Fruit fly (Drosophila melanogaster): ENCODE data around the gene Nek2.

Gene Nek2

DNA sequence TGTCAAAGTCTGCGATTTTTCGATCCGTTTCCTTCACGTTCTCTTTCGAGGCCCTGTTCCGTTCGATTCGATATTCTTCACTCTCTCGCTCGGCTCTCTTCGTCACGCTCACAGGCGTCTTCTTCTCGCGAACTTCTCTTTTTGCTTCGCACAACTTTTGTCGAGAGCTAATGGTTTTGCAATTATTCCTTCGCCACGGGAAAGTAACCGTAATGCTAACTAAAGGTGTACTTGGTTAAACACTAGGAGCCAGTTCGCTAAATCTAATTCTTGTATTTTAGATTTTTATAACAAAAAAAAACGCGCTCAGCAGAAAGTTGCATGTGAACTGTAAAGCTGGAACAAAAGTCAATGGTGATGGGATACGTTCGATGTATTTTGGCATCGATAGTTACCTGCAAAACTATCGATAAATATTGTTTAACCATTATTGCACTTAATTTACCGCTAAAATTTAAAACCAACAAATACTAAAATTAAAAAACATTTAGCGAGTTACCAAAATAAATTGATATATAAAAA, 39.6 kb upstream of the Nek2 start, which contains the start of gene mahe (continued):
- TF ChIP-seq wdn (GFP tag; IDR thresholded peaks at IDR 0.05) (no peak), CG30403 (GFP tag; optimal IDR thresholded peaks at IDR 0.05) (no peak), HLHmδ (GFP tag; optimal IDR thresholded peaks at IDR 0.05) (no peak), CG4360 (GFP tag; IDR thresholded peaks at IDR 0.05) (no peak), bab2 (GFP tag; optimal IDR thresholded peaks at IDR 0.05) (no peak), Lhr (GFP tag; optimal IDR thresholded peaks at IDR 0.05) (no peak), gfzf (GFP tag; optimal IDR thresholded peaks at IDR 0.05) (peak; percentile 21), ci (GFP tag; IDR thresholded peaks at IDR 0.05) (no peak), NK7.1 (GFP tag; optimal IDR thresholded peaks at IDR 0.05) (no peak), Fer3 (tag; optimal IDR thresholded peaks at IDR 0.05) (no peak), MESR4 (GFP tag; optimal IDR thresholded peaks at IDR 0.05) (peak; percentile 78), Stat92E (GFP tag; optimal IDR thresholded peaks at IDR 0.05) (no peak), zen (tag; optimal IDR thresholded peaks at IDR 0.05) (peak; percentile 37), CG31441 (GFP tag; IDR thresholded peaks at IDR 0.05) (no peak), z (GFP tag; IDR thresholded peaks at IDR 0.05) (no peak), inv (GFP tag; IDR thresholded peaks at IDR 0.05; ENCODE audit: partially characterized antibody) (peak; percentile 74), vvl (GFP tag; IDR thresholded peaks at IDR 0.05) (peak; percentile 6; the same call in 1 of the 2 replicates), grau (tag; optimal IDR thresholded peaks at IDR 0.05) (no peak), cas (GFP tag; IDR thresholded peaks at IDR 0.05) (no peak), CG2129 (GFP tag; IDR thresholded peaks at IDR 0.05; ENCODE audit: partially characterized antibody) (peak; percentile 77), pnt (GFP tag; optimal IDR thresholded peaks at IDR 0.05) (no peak), CG34422 (GFP tag; IDR thresholded peaks at IDR 0.05) (no peak), phol (tag; optimal IDR thresholded peaks at IDR 0.05) (no peak), CG13624 (GFP tag; optimal IDR thresholded peaks at IDR 0.05) (no peak), CG1602 (GFP tag; optimal IDR thresholded peaks at IDR 0.05) (no peak), Dip3 (GFP tag; optimal IDR thresholded peaks at IDR 0.05) (no peak), CG13296 (GFP tag; optimal IDR thresholded peaks at IDR 0.05) (peak; percentile 42), Rx (GFP tag; IDR thresholded peaks at IDR 0.05) (no peak), Hey (tag; optimal IDR thresholded peaks at IDR 0.05) (no peak), CG11456 (GFP tag; IDR thresholded peaks at IDR 0.05) (no peak), CG10543 (GFP tag; optimal IDR thresholded peaks at IDR 0.05) (no peak), CG17385 (GFP tag; optimal IDR thresholded peaks at IDR 0.05) (peak; percentile 49), CG6689 (GFP tag; IDR thresholded peaks at IDR 0.05) (no peak), Ptx1 (GFP tag; IDR thresholded peaks at IDR 0.05) (no peak), sim (GFP tag; IDR thresholded peaks at IDR 0.05) (no peak), nmo (GFP tag; optimal IDR thresholded peaks at IDR 0.05) (no peak), CG6791 (GFP tag; IDR thresholded peaks at IDR 0.05; ENCODE audit: partially characterized antibody) (peak; percentile 91), CG2116 (GFP tag; optimal IDR thresholded peaks at IDR 0.05) (peak; percentile 91), CG34376 (GFP tag; optimal IDR thresholded peaks at IDR 0.05) (peak; percentile 37), CG12219 (GFP tag; optimal IDR thresholded peaks at IDR 0.05) (no peak), Rfx (GFP tag; IDR thresholded peaks at IDR 0.05) (peak; percentile 8; the same call in 1 of the 2 replicates), Lpt (GFP tag; optimal IDR thresholded peaks at IDR 0.05) (no peak), hkb (optimal IDR thresholded peaks at IDR 0.05) (no peak), hkb (GFP tag; IDR thresholded peaks at IDR 0.05) (no peak), E2f1 (GFP tag; IDR thresholded peaks at IDR 0.05) (no peak), CG15479 (GFP tag; optimal IDR thresholded peaks at IDR 0.05) (peak; percentile 25), CG8089 (GFP tag; optimal IDR thresholded peaks at IDR 0.05) (no peak), Sry-δ (GFP tag; optimal IDR thresholded peaks at IDR 0.05) (peak; percentile 89), CG31365 (tag; optimal IDR thresholded peaks at IDR 0.05) (no peak), CG2712 (tag; optimal IDR thresholded peaks at IDR 0.05) (no peak), slou (GFP tag; optimal IDR thresholded peaks at IDR 0.05) (no peak), gcm2 (GFP tag; optimal IDR thresholded peaks at IDR 0.05) (no peak)

All from whole organism, embryonic.